Fruit fly (Drosophila melanogaster) whole organism, embryonic: Measurements from ENCODE around the gene Der-2.

ENCODE experiments used
- Ada2b ChIP-seq: fragments of 200-800 bp; sonication (Bioruptor generic); IDR thresholded peaks from 2 replicates; pipeline ENCODE4 v1.3.6; 2022; ENCODE audit warnings: missing biosample characterization, missing genetic modification characterization
- Atf6 ChIP-seq: fragments of 200-800 bp; sonication (Bioruptor generic); IDR thresholded peaks from 2 replicates; pipeline ENCODE4 v1.3.6; 2022; ENCODE audit warnings: missing biosample characterization, missing genetic modification characterization
- CG11504 ChIP-seq: fragments of 200-800 bp; sonication (Bioruptor generic); optimal IDR thresholded peaks from 3 replicates; lab custom pipeline; 2019; ENCODE audit warnings: missing biosample characterization, mild to moderate bottlenecking, missing genetic modification characterization, moderate library complexity
- CG12236 ChIP-seq: fragments of 200-800 bp; sonication (Bioruptor generic); optimal IDR thresholded peaks from 2 replicates; lab custom pipeline; 2016; ENCODE audit warnings: missing biosample characterization, missing genetic modification characterization
- CG13296 ChIP-seq: fragments of 200-800 bp; sonication (Bioruptor generic); optimal IDR thresholded peaks from 3 replicates; lab custom pipeline; 2018; ENCODE audit warnings: missing biosample characterization, mild to moderate bottlenecking, missing genetic modification characterization
- CG1529 ChIP-seq: fragments of 200-800 bp; sonication (Bioruptor generic); optimal IDR thresholded peaks from 3 replicates; lab custom pipeline; 2018; ENCODE audit warnings: missing biosample characterization, missing genetic modification characterization
- CG1647 ChIP-seq: fragments of 200-800 bp; sonication (Bioruptor generic); optimal IDR thresholded peaks from 3 replicates; lab custom pipeline; 2016; ENCODE audit warnings: missing biosample characterization, missing genetic modification characterization
- CG16779 ChIP-seq: fragments of 200-800 bp; sonication (Bioruptor generic); IDR thresholded peaks from 2 replicates; pipeline ENCODE4 v1.3.6; 2022; ENCODE audit warnings: missing biosample characterization, missing genetic modification characterization
- CG17568 ChIP-seq: fragments of 200-800 bp; sonication (Bioruptor generic); optimal IDR thresholded peaks from 2 replicates; lab custom pipeline; 2018; ENCODE audit warnings: missing biosample characterization, mild to moderate bottlenecking, missing genetic modification characterization, moderate library complexity
- CG2199 ChIP-seq: fragments of 200-800 bp; sonication (Bioruptor generic); IDR thresholded peaks from 3 replicates; pipeline ENCODE4 v1.3.6; 2022; ENCODE audit warnings: missing biosample characterization, missing genetic modification characterization
- CG4360 ChIP-seq: fragments of 200-800 bp; sonication (Bioruptor generic); IDR thresholded peaks from 2 replicates; pipeline ENCODE4 v1.3.6; 2022; ENCODE audit warnings: missing biosample characterization, missing genetic modification characterization
- CG6791 ChIP-seq: fragments of 200-800 bp; sonication (Bioruptor generic); IDR thresholded peaks from 3 replicates; pipeline ENCODE4 v1.3.6; 2022; ENCODE audit warnings: missing biosample characterization, missing genetic modification characterization; ENCODE audit not compliant: partially characterized antibody
- CG6854 ChIP-seq: fragments of 200-800 bp; sonication (Bioruptor generic); optimal IDR thresholded peaks from 3 replicates; lab custom pipeline; 2017; ENCODE audit warnings: missing biosample characterization, mild to moderate bottlenecking, missing genetic modification characterization
- CG8281 ChIP-seq: fragments of 200-800 bp; sonication (Bioruptor generic); optimal IDR thresholded peaks from 2 replicates; lab custom pipeline; 2018; ENCODE audit warnings: missing biosample characterization, mild to moderate bottlenecking, missing genetic modification characterization, moderate library complexity
- CkIIα-i1 ChIP-seq: fragments of 200-800 bp; sonication (Bioruptor generic); IDR thresholded peaks from 2 replicates; pipeline ENCODE4 v1.3.6; 2022; ENCODE audit warnings: missing biosample characterization, missing genetic modification characterization
- Dfd ChIP-seq, 2 experiments: fragments of >200 bp; optimal IDR thresholded peaks; 2 replicates each; lab custom pipeline; 2017; ENCODE audit warnings: missing biosample characterization in 2 of 2, missing genetic modification characterization in 2 of 2
- Dll ChIP-seq: fragments of 200-800 bp; sonication (Bioruptor generic); IDR thresholded peaks from 4 replicates; pipeline ENCODE4 v1.3.6; 2022; ENCODE audit warnings: missing biosample characterization, missing genetic modification characterization; ENCODE audit not compliant: partially characterized antibody
- Doc3 ChIP-seq: fragments of 200-800 bp; sonication (Bioruptor generic); IDR thresholded peaks from 3 replicates; pipeline ENCODE4 v1.3.6; 2022; ENCODE audit warnings: missing biosample characterization, missing genetic modification characterization; ENCODE audit not compliant: partially characterized antibody
- Eip74EF ChIP-seq, 2 experiments: fragments of 200-800 bp in 1 of 2; fragments of >200 bp in 1 of 2; sonication (Bioruptor generic) in 1 of 2; optimal IDR thresholded peaks; 2 replicates each; lab custom pipeline; 2017 to 2019; ENCODE audit warnings: missing biosample characterization in 2 of 2, missing genetic modification characterization in 2 of 2, mild to moderate bottlenecking in 1 of 2, moderate library complexity in 1 of 2
- Elba2 ChIP-seq: fragments of 200-800 bp; sonication (Bioruptor generic); optimal IDR thresholded peaks from 3 replicates; lab custom pipeline; 2016; ENCODE audit warnings: missing biosample characterization, missing genetic modification characterization
- MBD-R2 ChIP-seq: fragments of 200-800 bp; sonication (Bioruptor generic); IDR thresholded peaks from 2 replicates; pipeline ENCODE4 v1.3.6; 2022; ENCODE audit warnings: missing biosample characterization, missing genetic modification characterization
- MESR4 ChIP-seq: fragments of 200-800 bp; sonication (Bioruptor generic); optimal IDR thresholded peaks from 2 replicates; lab custom pipeline; 2018; ENCODE audit warnings: missing biosample characterization, mild to moderate bottlenecking, missing genetic modification characterization, moderate library complexity
- NC2β ChIP-seq: fragments of 200-800 bp; sonication (Bioruptor generic); optimal IDR thresholded peaks from 2 replicates; lab custom pipeline; 2016; ENCODE audit warnings: missing biosample characterization, missing genetic modification characterization
- Sry-β ChIP-seq: fragments of 200-800 bp; sonication (Bioruptor generic); optimal IDR thresholded peaks from 2 replicates; lab custom pipeline; 2018; ENCODE audit warnings: missing biosample characterization, mild to moderate bottlenecking, missing genetic modification characterization, moderate library complexity
- Stat92E ChIP-seq, 3 experiments: fragments of >200 bp in 2 of 3; fragments of 200-800 bp in 1 of 3; sonication (Bioruptor generic) in 1 of 3; optimal IDR thresholded peaks; 2 replicates each; lab custom pipeline; 2017 to 2019; ENCODE audit warnings: missing biosample characterization in 3 of 3, missing genetic modification characterization in 3 of 3, mild to moderate bottlenecking in 1 of 3, moderate library complexity in 1 of 3
- Xrp1 ChIP-seq: fragments of 200-800 bp; sonication (Bioruptor generic); IDR thresholded peaks from 2 replicates; pipeline ENCODE4 v1.3.6; 2022; ENCODE audit warnings: missing biosample characterization, missing genetic modification characterization
- YL-1 ChIP-seq: fragments of 200-800 bp; sonication (Bioruptor generic); optimal IDR thresholded peaks from 3 replicates; lab custom pipeline; 2017; ENCODE audit warnings: missing biosample characterization, mild to moderate bottlenecking, missing genetic modification characterization
- amos ChIP-seq: fragments of 200-800 bp; sonication (Bioruptor generic); IDR thresholded peaks from 2 replicates; pipeline ENCODE4 v1.3.6; 2022; ENCODE audit warnings: missing biosample characterization, missing genetic modification characterization; ENCODE audit not compliant: partially characterized antibody
- cad ChIP-seq: fragments of >200 bp; optimal IDR thresholded peaks from 2 replicates; lab custom pipeline; 2017; ENCODE audit warnings: missing biosample characterization, missing genetic modification characterization
- chn ChIP-seq: fragments of 200-800 bp; sonication (Bioruptor generic); optimal IDR thresholded peaks from 2 replicates; lab custom pipeline; 2016; ENCODE audit warnings: missing biosample characterization, missing genetic modification characterization
- croc ChIP-seq: fragments of 200-800 bp; sonication (Bioruptor generic); conservative IDR thresholded peaks from 3 replicates; pipeline ENCODE4 v1.3.6; 2022; ENCODE audit warnings: missing biosample characterization, missing genetic modification characterization
- fd3F ChIP-seq: fragments of 200-800 bp; sonication (Bioruptor generic); optimal IDR thresholded peaks from 2 replicates; lab custom pipeline; 2018; ENCODE audit warnings: missing biosample characterization, mild to moderate bottlenecking, missing genetic modification characterization, moderate library complexity
- gsb ChIP-seq: fragments of 200-800 bp; sonication (Bioruptor generic); IDR thresholded peaks from 2 replicates; pipeline ENCODE4 v1.3.6; 2022; ENCODE audit warnings: missing biosample characterization, missing genetic modification characterization
- gt ChIP-seq: fragments of 200-800 bp; sonication (Bioruptor generic); IDR thresholded peaks from 2 replicates; pipeline ENCODE4 v1.3.6; 2022; ENCODE audit warnings: missing biosample characterization, missing genetic modification characterization
- jing ChIP-seq: fragments of 200-800 bp; sonication (Bioruptor generic); optimal IDR thresholded peaks from 2 replicates; lab custom pipeline; 2018; ENCODE audit warnings: missing biosample characterization, mild to moderate bottlenecking, missing genetic modification characterization
- kah ChIP-seq: fragments of 200-800 bp; sonication (Bioruptor generic); optimal IDR thresholded peaks from 2 replicates; lab custom pipeline; 2018; ENCODE audit warnings: missing biosample characterization, mild to moderate bottlenecking, missing genetic modification characterization
- nerfin-1 ChIP-seq: fragments of 200-800 bp; sonication (Bioruptor generic); optimal IDR thresholded peaks from 3 replicates; lab custom pipeline; 2019; ENCODE audit warnings: missing biosample characterization, mild to moderate bottlenecking, missing genetic modification characterization, moderate library complexity
- nerfin-2 ChIP-seq: fragments of 200-800 bp; sonication (Bioruptor generic); IDR thresholded peaks from 2 replicates; pipeline ENCODE4 v1.3.6; 2022; ENCODE audit warnings: missing biosample characterization, missing genetic modification characterization; ENCODE audit not compliant: partially characterized antibody
- onecut ChIP-seq: fragments of 200-800 bp; sonication (Bioruptor generic); IDR thresholded peaks from 2 replicates; pipeline ENCODE4 v1.3.6; 2022; ENCODE audit warnings: missing biosample characterization, missing genetic modification characterization
- seq ChIP-seq: fragments of 200-800 bp; sonication (Bioruptor generic); IDR thresholded peaks from 2 replicates; pipeline ENCODE4 v1.3.6; 2022; ENCODE audit warnings: missing biosample characterization, missing genetic modification characterization
- sna ChIP-seq: fragments of 200-800 bp; sonication (Bioruptor generic); IDR thresholded peaks from 2 replicates; pipeline ENCODE4 v1.3.6; 2022; ENCODE audit warnings: missing biosample characterization, missing genetic modification characterization; ENCODE audit not compliant: partially characterized antibody
- stwl ChIP-seq: fragments of 200-800 bp; sonication (Bioruptor generic); optimal IDR thresholded peaks from 3 replicates; lab custom pipeline; 2018; ENCODE audit warnings: missing biosample characterization, mild to moderate bottlenecking, missing genetic modification characterization, moderate library complexity
- tll ChIP-seq, 2 experiments: fragments of 200-800 bp in 1 of 2; fragments of >200 bp in 1 of 2; sonication (Bioruptor generic) in 1 of 2; optimal IDR thresholded peaks; 2 replicates each; lab custom pipeline; 2017 to 2019; ENCODE audit warnings: missing biosample characterization in 2 of 2, missing genetic modification characterization in 2 of 2, mild to moderate bottlenecking in 1 of 2, moderate library complexity in 1 of 2
- trh ChIP-seq: fragments of 200-800 bp; sonication (Bioruptor generic); optimal IDR thresholded peaks from 2 replicates; lab custom pipeline; 2016; ENCODE audit warnings: missing biosample characterization, missing genetic modification characterization
- twi ChIP-seq: fragments of 200-800 bp; optimal IDR thresholded peaks from 2 replicates; lab custom pipeline; 2019; ENCODE audit warnings: missing biosample characterization, mild to moderate bottlenecking, missing genetic modification characterization, moderate library complexity
- unpg ChIP-seq: fragments of 200-800 bp; sonication (Bioruptor generic); optimal IDR thresholded peaks from 3 replicates; lab custom pipeline; 2018; ENCODE audit warnings: missing biosample characterization, mild to moderate bottlenecking, missing genetic modification characterization, moderate library complexity
- vnd ChIP-seq: fragments of 200-800 bp; sonication (Bioruptor generic); IDR thresholded peaks from 3 replicates; pipeline ENCODE4 v1.3.6; 2022; ENCODE audit warnings: missing biosample characterization, missing genetic modification characterization; ENCODE audit not compliant: partially characterized antibody
- zen ChIP-seq: fragments of 200-800 bp; sonication (Bioruptor generic); optimal IDR thresholded peaks from 3 replicates; lab custom pipeline; 2018; ENCODE audit warnings: missing biosample characterization, mild to moderate bottlenecking, missing genetic modification characterization, moderate library complexity

Gene Der-2

DNA sequence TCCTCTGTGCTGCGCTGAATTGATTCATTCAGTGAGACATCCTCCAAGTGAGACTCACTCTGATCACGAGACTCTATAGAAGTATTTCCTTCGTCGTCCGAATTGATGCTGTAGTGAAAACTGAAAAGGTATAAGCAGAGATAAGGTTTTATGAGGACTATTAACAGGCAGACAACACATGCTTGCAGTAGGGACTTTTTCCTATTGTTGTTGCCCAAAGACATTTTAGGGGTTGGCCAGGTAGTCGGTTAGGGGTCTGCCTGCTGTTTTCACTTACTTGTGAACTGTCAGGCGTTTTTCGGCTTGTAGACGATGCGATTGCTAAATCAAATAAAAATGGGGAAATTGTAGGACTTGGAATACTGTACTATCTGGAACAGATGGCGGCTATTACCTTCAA lies 15.5 kb downstream of the Der-2 start (continued):
- TF ChIP-seq unpg (GFP tag; lab: Kevin White, UChicago): no peak
- no peak for TF ChIP-seq amos (GFP tag; lab: Robert Waterston, UW)
- TF ChIP-seq CG12236 (GFP tag; lab: Kevin White, UChicago): no peak
- no peak for TF ChIP-seq Ada2b (GFP tag; lab: Robert Waterston, UW)
- TF ChIP-seq cad (GFP tag; lab: Kevin White, UChicago): peak; percentile 81
- TF ChIP-seq jing (GFP tag; lab: Kevin White, UChicago): no peak
- no peak for TF ChIP-seq kah (GFP tag; lab: Kevin White, UChicago)
- TF ChIP-seq tll (GFP tag; optimal IDR thresholded peaks at IDR 0.05; lab: Kevin White, UChicago): peak in 1 of 2 experiments; percentile 29
- no peak for TF ChIP-seq CG17568 (GFP tag; lab: Kevin White, UChicago)
- TF ChIP-seq trh: no peak
- TF ChIP-seq chn (GFP tag; lab: Kevin White, UChicago): no peak
- no peak for TF ChIP-seq Dfd (GFP tag; optimal IDR thresholded peaks at IDR 0.05; lab: Kevin White, UChicago)
- TF ChIP-seq zen (tag; lab: Kevin White, UChicago): no peak
- peak; percentile 58 for TF ChIP-seq Elba2 (GFP tag; lab: Kevin White, UChicago)
- TF ChIP-seq Sry-β (GFP tag; lab: Kevin White, UChicago): no peak
- no peak for TF ChIP-seq sna (GFP tag; lab: Robert Waterston, UW)
- TF ChIP-seq twi: peak; percentile 81
- TF ChIP-seq CG2199 (GFP tag; lab: Robert Waterston, UW): no peak
- no peak for TF ChIP-seq Xrp1 (GFP tag; lab: Robert Waterston, UW)
- no peak for TF ChIP-seq CG1529 (GFP tag; lab: Kevin White, UChicago)
- TF ChIP-seq CG4360 (GFP tag; lab: Robert Waterston, UW): peak; percentile 69
- no peak for TF ChIP-seq CG6854 (GFP tag; lab: Kevin White, UChicago)
- TF ChIP-seq croc (GFP tag; lab: Robert Waterston, UW): no peak
- TF ChIP-seq Eip74EF (GFP tag; optimal IDR thresholded peaks at IDR 0.05; lab: Kevin White, UChicago): no peak
- TF ChIP-seq CG11504: no peak

DNA sequence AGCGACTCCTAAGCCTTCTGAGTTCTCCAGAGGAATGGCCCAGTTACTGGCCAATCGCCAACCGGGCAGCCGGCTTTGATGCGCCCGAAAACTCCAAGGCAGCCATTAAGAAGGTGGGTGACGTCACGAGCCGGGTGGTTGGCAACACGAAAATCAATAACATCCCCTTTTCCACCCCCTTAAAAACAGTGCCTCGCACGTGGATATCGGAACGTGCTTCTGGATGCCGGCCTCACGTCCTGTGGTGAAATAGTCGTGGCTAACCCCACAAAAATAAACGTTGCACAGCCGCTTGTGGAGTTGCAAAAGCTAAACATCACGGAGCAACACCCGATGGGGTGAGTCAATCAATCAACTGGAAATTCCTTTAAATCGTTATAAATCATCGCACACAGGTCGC lies 27.4 kb downstream of the Der-2 start:
- TF ChIP-seq seq (GFP tag; lab: Robert Waterston, UW) (peak; percentile 42; the same call in 1 of the 2 replicates), nerfin-2 (GFP tag; lab: Robert Waterston, UW) (0 out of 2 replicates have a peak, but pooled peaks have one; percentile 10), onecut (peak; percentile 98), nerfin-1 (peak; percentile 97), MBD-R2 (GFP tag; lab: Robert Waterston, UW) (no peak), gt (GFP tag; lab: Robert Waterston, UW) (no peak), CG8281 (tag; lab: Kevin White, UChicago) (no peak), CkIIα-i1 (GFP tag; lab: Robert Waterston, UW) (no peak), CG6791 (GFP tag; lab: Robert Waterston, UW) (0 out of 3 replicates have a peak, but pooled peaks have one; percentile 24)

DNA sequence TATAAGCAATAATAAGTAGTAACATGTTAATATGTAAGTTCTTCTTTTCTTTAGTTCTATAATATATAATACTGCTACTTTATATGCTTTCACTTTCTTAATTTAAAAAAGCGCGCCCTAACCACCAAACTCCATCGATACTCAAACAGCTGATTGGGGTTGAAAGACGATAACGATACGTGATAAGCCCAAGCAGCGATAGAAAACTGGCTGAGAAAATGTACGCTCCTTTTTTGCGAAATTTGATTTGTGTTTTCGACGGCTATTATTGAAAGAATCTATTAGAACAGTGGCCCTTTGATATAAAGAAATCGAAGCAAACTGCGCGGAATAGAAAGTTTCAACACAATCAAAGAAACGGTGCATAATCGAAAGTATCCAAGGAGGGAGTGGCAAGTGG lies 28.1 kb downstream of the Der-2 start, which contains the start of gene CG14883:
CG14883 (plus strand) TSS at position 178 of the 400 bp plus-strand sequence.
- TF ChIP-seq Dll (GFP tag; lab: Robert Waterston, UW) (peak; percentile 58; the same call in 2 of the 4 replicates), Atf6 (GFP tag; lab: Robert Waterston, UW) (no peak), Stat92E (GFP tag; optimal IDR thresholded peaks at IDR 0.05; lab: Kevin White, UChicago) (no peak), Doc3 (GFP tag; lab: Robert Waterston, UW) (0 out of 3 replicates have a peak, but pooled peaks have one; percentile 39), CG13296 (GFP tag; lab: Kevin White, UChicago) (no peak), YL-1 (GFP tag; lab: Kevin White, UChicago) (peak; percentile 26), CG16779 (GFP tag; lab: Robert Waterston, UW) (no peak), stwl (tag; lab: Kevin White, UChicago) (no peak), fd3F (GFP tag; lab: Kevin White, UChicago) (no peak), vnd (GFP tag; lab: Robert Waterston, UW) (no peak), NC2β (GFP tag; lab: Kevin White, UChicago) (no peak), gsb (GFP tag; lab: Robert Waterston, UW) (no peak), CG1647 (GFP tag; lab: Kevin White, UChicago) (no peak), MESR4 (GFP tag; lab: Kevin White, UChicago) (peak; percentile 81)
